Worm (Caenorhabditis elegans) whole organism, L1 larva: ENCODE data around the gene nlp-64.

ENCODE experiments used
- ceh-63 ChIP-seq: fragments of 200-800 bp; sonication (Bioruptor generic); optimal IDR thresholded peaks from 2 replicates; lab custom pipeline; 2018; ENCODE audit warnings: mild to moderate bottlenecking, missing genetic modification characterization, missing compliant biosample characterization
- fkh-10 ChIP-seq: sonication (generic microtip); optimal IDR thresholded peaks from 2 replicates; lab custom pipeline; 2017; ENCODE audit warnings: missing biosample characterization, missing genetic modification reagents, missing genetic modification characterization
- nhr-84 ChIP-seq: sonication (generic microtip); optimal IDR thresholded peaks from 2 replicates; lab custom pipeline; 2017; ENCODE audit warnings: missing biosample characterization, missing genetic modification characterization
- nhr-90 ChIP-seq: sonication (generic microtip); optimal IDR thresholded peaks from 2 replicates; lab custom pipeline; 2016; ENCODE audit warnings: mild to moderate bottlenecking, missing genetic modification characterization, missing compliant biosample characterization; ENCODE audit not compliant: poor library complexity
- unc-130 ChIP-seq: fragments of 150-350 bp; optimal IDR thresholded peaks from 2 replicates; lab custom pipeline; 2017; ENCODE audit warnings: missing biosample characterization, missing genetic modification characterization, inconsistent platforms

ce11 chrX:334452-334851 is 23.3 kb upstream of the nlp-64 start:
- TF ChIP-seq unc-130 (tag; lab: Kevin White, UChicago) (no peak), nhr-84 (tag; lab: Kevin White, UChicago) (no peak), ceh-63 (GFP tag; lab: Kevin White, UChicago) (no peak), nhr-90 (tag; lab: Kevin White, UChicago) (no peak), fkh-10 (GFP tag; lab: Kevin White, UChicago) (no peak)
